Fruit fly (Drosophila melanogaster): ENCODE results near the gene stg.

dm6 chr3R:29204612-29205480 lies 50.8 kb downstream of the stg start:
- TF ChIP-seq tj (GFP tag; optimal IDR thresholded peaks at IDR 0.05) (no peak), CG11617 (GFP tag; optimal IDR thresholded peaks at IDR 0.05) (no peak), CG7045 (GFP tag; optimal IDR thresholded peaks at IDR 0.05) (no peak), CG14711 (tag; optimal IDR thresholded peaks at IDR 0.05) (no peak), Hr96 (GFP tag; optimal IDR thresholded peaks at IDR 0.05) (no peak), bab1 (GFP tag; optimal IDR thresholded peaks at IDR 0.05) (no peak), kay (GFP tag; ENCODE audit: borderline replicate concordance) (no peak), CG33017 (tag; optimal IDR thresholded peaks at IDR 0.05) (no peak), ovo (GFP tag; optimal IDR thresholded peaks at IDR 0.05) (no peak), CG12768 (GFP tag; optimal IDR thresholded peaks at IDR 0.05) (no peak)

Measured in whole organism, adult.